Fruit fly (Drosophila melanogaster) whole organism, embryonic: ENCODE measurements around the gene CG15696.

Source experiments
- CG10543 ChIP-seq: fragments of 200-800 bp; sonication (Bioruptor generic); optimal IDR thresholded peaks from 3 replicates; lab custom pipeline; 2017; ENCODE audit warnings: missing biosample characterization, mild to moderate bottlenecking, missing genetic modification characterization, moderate library complexity
- CG10959 ChIP-seq: fragments of 200-800 bp; sonication (Bioruptor generic); IDR thresholded peaks from 2 replicates; pipeline ENCODE4 v1.3.6; 2022; ENCODE audit warnings: missing biosample characterization, missing genetic modification characterization
- CG10979 ChIP-seq: fragments of 200-800 bp; sonication (Bioruptor generic); optimal IDR thresholded peaks from 2 replicates; lab custom pipeline; 2018; ENCODE audit warnings: missing biosample characterization, mild to moderate bottlenecking, missing genetic modification characterization, moderate library complexity
- CG11085 ChIP-seq: fragments of 200-800 bp; sonication (Bioruptor generic); IDR thresholded peaks from 2 replicates; pipeline ENCODE4 v1.3.6; 2022; ENCODE audit warnings: missing biosample characterization, missing genetic modification characterization
- CG16813 ChIP-seq: fragments of 200-800 bp; sonication (Bioruptor generic); IDR thresholded peaks from 3 replicates; pipeline ENCODE4 v1.3.6; 2022; ENCODE audit warnings: missing biosample characterization, missing genetic modification characterization; ENCODE audit not compliant: partially characterized antibody
- CG18599 ChIP-seq: fragments of 200-800 bp; sonication (Bioruptor generic); optimal IDR thresholded peaks from 3 replicates; lab custom pipeline; 2017; ENCODE audit warnings: missing biosample characterization, missing genetic modification characterization, mild to moderate bottlenecking, moderate library complexity, missing genetic modification reagents
- CG2199 ChIP-seq: fragments of 200-800 bp; sonication (Bioruptor generic); IDR thresholded peaks from 3 replicates; pipeline ENCODE4 v1.3.6; 2022; ENCODE audit warnings: missing biosample characterization, missing genetic modification characterization
- CG33213 ChIP-seq: fragments of 200-800 bp; sonication (Bioruptor generic); optimal IDR thresholded peaks from 3 replicates; lab custom pipeline; 2016; ENCODE audit warnings: missing biosample characterization, missing genetic modification characterization
- CG34376 ChIP-seq: fragments of 200-800 bp; sonication (Bioruptor generic); optimal IDR thresholded peaks from 2 replicates; lab custom pipeline; 2018; ENCODE audit warnings: missing biosample characterization, mild to moderate bottlenecking, missing genetic modification characterization
- CG43689 ChIP-seq: fragments of 200-800 bp; sonication (Bioruptor generic); IDR thresholded peaks from 2 replicates; pipeline ENCODE4 v1.3.6; 2022; ENCODE audit warnings: missing biosample characterization, missing genetic modification characterization
- CG4854 ChIP-seq: fragments of 200-800 bp; sonication (Bioruptor generic); optimal IDR thresholded peaks from 2 replicates; lab custom pipeline; 2016; ENCODE audit warnings: missing biosample characterization, missing genetic modification characterization, inconsistent platforms
- CG8290 ChIP-seq, 3 experiments: fragments of 200-800 bp; sonication (Bioruptor generic); optimal IDR thresholded peaks; 2 replicates each; lab custom pipeline; 2016 to 2019; ENCODE audit warnings: missing biosample characterization in 3 of 3, missing genetic modification characterization in 3 of 3, mild to moderate bottlenecking in 2 of 3, moderate library complexity in 1 of 3
- CG8924 ChIP-seq: fragments of 200-800 bp; optimal IDR thresholded peaks from 3 replicates; lab custom pipeline; 2019; ENCODE audit warnings: missing biosample characterization, mild to moderate bottlenecking, missing genetic modification characterization, moderate library complexity
- Dp ChIP-seq: fragments of 200-800 bp; sonication (Bioruptor generic); optimal IDR thresholded peaks from 2 replicates; lab custom pipeline; 2018; ENCODE audit warnings: missing biosample characterization, mild to moderate bottlenecking, missing genetic modification characterization, moderate library complexity
- ERR ChIP-seq: fragments of 200-800 bp; sonication (Bioruptor generic); optimal IDR thresholded peaks from 2 replicates; lab custom pipeline; 2016; ENCODE audit warnings: missing biosample characterization, missing genetic modification characterization
- Hr3 ChIP-seq: fragments of 200-800 bp; sonication (Bioruptor generic); optimal IDR thresholded peaks from 3 replicates; lab custom pipeline; 2016; ENCODE audit warnings: missing biosample characterization, missing genetic modification characterization
- MBD-R2 ChIP-seq: fragments of 200-800 bp; sonication (Bioruptor generic); IDR thresholded peaks from 2 replicates; pipeline ENCODE4 v1.3.6; 2022; ENCODE audit warnings: missing biosample characterization, missing genetic modification characterization
- Mad ChIP-seq: fragments of 200-800 bp; sonication (Bioruptor generic); optimal IDR thresholded peaks from 2 replicates; lab custom pipeline; 2016; ENCODE audit warnings: missing biosample characterization, missing genetic modification characterization
- Med ChIP-seq: fragments of 200-800 bp; sonication (Bioruptor generic); peaks from one replicate; lab custom pipeline; 2016; ENCODE audit warnings: missing biosample characterization, missing genetic modification characterization, mild to moderate bottlenecking, inconsistent platforms, moderate library complexity
- Meics ChIP-seq: fragments of 200-800 bp; sonication (Bioruptor generic); optimal IDR thresholded peaks from 2 replicates; lab custom pipeline; 2017; ENCODE audit warnings: missing biosample characterization, mild to moderate bottlenecking, missing genetic modification characterization
- NC2α ChIP-seq: fragments of 200-800 bp; sonication (Bioruptor generic); optimal IDR thresholded peaks from 2 replicates; lab custom pipeline; 2016; ENCODE audit warnings: missing biosample characterization, missing genetic modification characterization
- Pdp1 ChIP-seq, 2 experiments: fragments of 200-800 bp; sonication (Bioruptor generic); optimal IDR thresholded peaks; 3 replicates each; lab custom pipeline; 2016; ENCODE audit warnings: missing biosample characterization in 2 of 2, missing genetic modification characterization in 2 of 2, mild to moderate bottlenecking in 1 of 2, moderate library complexity in 1 of 2
- Rfx ChIP-seq: fragments of 200-800 bp; sonication (Bioruptor generic); IDR thresholded peaks from 2 replicates; pipeline ENCODE4 v1.3.6; 2022; ENCODE audit warnings: missing biosample characterization, missing genetic modification characterization
- Ssrp ChIP-seq: fragments of 200-800 bp; sonication (Bioruptor generic); optimal IDR thresholded peaks from 2 replicates; lab custom pipeline; 2018; ENCODE audit warnings: missing biosample characterization, mild to moderate bottlenecking, missing genetic modification characterization, moderate library complexity
- TFAM ChIP-seq: fragments of 200-800 bp; sonication (Bioruptor generic); optimal IDR thresholded peaks from 2 replicates; lab custom pipeline; 2017; ENCODE audit warnings: missing biosample characterization, missing genetic modification characterization, inconsistent platforms
- YL-1 ChIP-seq: fragments of 200-800 bp; sonication (Bioruptor generic); optimal IDR thresholded peaks from 3 replicates; lab custom pipeline; 2017; ENCODE audit warnings: missing biosample characterization, mild to moderate bottlenecking, missing genetic modification characterization
- ase ChIP-seq: fragments of 200-800 bp; sonication (Bioruptor generic); IDR thresholded peaks from 3 replicates; pipeline ENCODE4 v1.3.6; 2022; ENCODE audit warnings: missing biosample characterization, missing genetic modification characterization
- crol ChIP-seq: fragments of 200-800 bp; sonication (Bioruptor generic); IDR thresholded peaks from 2 replicates; pipeline ENCODE4 v1.3.6; 2022; ENCODE audit warnings: missing biosample characterization, missing genetic modification characterization
- cwo ChIP-seq: fragments of 200-800 bp; sonication (Bioruptor generic); optimal IDR thresholded peaks from 3 replicates; lab custom pipeline; 2017; ENCODE audit warnings: missing biosample characterization, missing genetic modification characterization, mild to moderate bottlenecking, moderate library complexity, missing genetic modification reagents
- exex ChIP-seq: fragments of 200-800 bp; sonication (Bioruptor generic); optimal IDR thresholded peaks from 4 replicates; lab custom pipeline; 2018; ENCODE audit warnings: missing biosample characterization, mild to moderate bottlenecking, missing genetic modification characterization, moderate library complexity
- fru ChIP-seq: fragments of >200 bp; optimal IDR thresholded peaks from 2 replicates; lab custom pipeline; 2017
- gsb ChIP-seq: fragments of 200-800 bp; sonication (Bioruptor generic); IDR thresholded peaks from 2 replicates; pipeline ENCODE4 v1.3.6; 2022; ENCODE audit warnings: missing biosample characterization, missing genetic modification characterization
- kah ChIP-seq: fragments of 200-800 bp; sonication (Bioruptor generic); optimal IDR thresholded peaks from 2 replicates; lab custom pipeline; 2018; ENCODE audit warnings: missing biosample characterization, mild to moderate bottlenecking, missing genetic modification characterization
- lab ChIP-seq: fragments of 200-800 bp; sonication (Bioruptor generic); optimal IDR thresholded peaks from 3 replicates; lab custom pipeline; 2017; ENCODE audit warnings: missing biosample characterization, missing genetic modification characterization, mild to moderate bottlenecking, moderate library complexity, missing genetic modification reagents
- lbe ChIP-seq: fragments of 200-800 bp; sonication (Bioruptor generic); optimal IDR thresholded peaks from 2 replicates; lab custom pipeline; 2016; ENCODE audit warnings: missing biosample characterization, mild to moderate bottlenecking, missing genetic modification characterization
- luna ChIP-seq: fragments of 200-800 bp; sonication (Bioruptor generic); optimal IDR thresholded peaks from 2 replicates; lab custom pipeline; 2016; ENCODE audit warnings: missing biosample characterization, missing genetic modification characterization
- mirr ChIP-seq: fragments of 200-800 bp; sonication (Bioruptor generic); optimal IDR thresholded peaks from 3 replicates; lab custom pipeline; 2018; ENCODE audit warnings: missing biosample characterization, mild to moderate bottlenecking, missing genetic modification characterization
- p53 ChIP-seq: fragments of 200-800 bp; sonication (Bioruptor generic); optimal IDR thresholded peaks from 2 replicates; lab custom pipeline; 2016; ENCODE audit warnings: missing biosample characterization, missing genetic modification characterization
- pnt ChIP-seq: fragments of 200-800 bp; sonication (Bioruptor generic); optimal IDR thresholded peaks from 3 replicates; lab custom pipeline; 2016; ENCODE audit warnings: missing biosample characterization, missing genetic modification characterization
- sens ChIP-seq: fragments of 200-800 bp; sonication (Bioruptor generic); peaks from one replicate; lab custom pipeline; 2016; ENCODE audit warnings: missing biosample characterization, missing genetic modification characterization
- tx ChIP-seq: fragments of 200-800 bp; sonication (Bioruptor generic); optimal IDR thresholded peaks from 2 replicates; lab custom pipeline; 2016; ENCODE audit warnings: missing biosample characterization, missing genetic modification characterization

Gene CG15696

dm6 chr3R:20823704-20824454 is 23.0 kb upstream of the CG15696 start, which contains the start of gene CG17272 (continued):
- TF ChIP-seq CG18599 (GFP tag; lab: Kevin White, UChicago) (no peak), lbe (GFP tag; lab: Kevin White, UChicago) (no peak), luna (GFP tag; lab: Kevin White, UChicago) (no peak), kah (peak; percentile 97), CG10979 (tag; lab: Kevin White, UChicago) (no peak), CG4854 (GFP tag; lab: Kevin White, UChicago) (no peak), TFAM (GFP tag; lab: Kevin White, UChicago) (no peak), CG8924 (tag; lab: Kevin White, UChicago) (peak; percentile 13), Dp (GFP tag; lab: Kevin White, UChicago) (peak; percentile 57), sens (peak; percentile 92), Hr3 (GFP tag; lab: Kevin White, UChicago) (no peak), NC2α (GFP tag; lab: Kevin White, UChicago) (no peak), CG11085 (no peak), CG34376 (GFP tag; lab: Kevin White, UChicago) (no peak), Pdp1 (GFP tag; optimal IDR thresholded peaks at IDR 0.05; lab: Kevin White, UChicago) (peak in 1 of 2 experiments; percentile 34)

DNA sequence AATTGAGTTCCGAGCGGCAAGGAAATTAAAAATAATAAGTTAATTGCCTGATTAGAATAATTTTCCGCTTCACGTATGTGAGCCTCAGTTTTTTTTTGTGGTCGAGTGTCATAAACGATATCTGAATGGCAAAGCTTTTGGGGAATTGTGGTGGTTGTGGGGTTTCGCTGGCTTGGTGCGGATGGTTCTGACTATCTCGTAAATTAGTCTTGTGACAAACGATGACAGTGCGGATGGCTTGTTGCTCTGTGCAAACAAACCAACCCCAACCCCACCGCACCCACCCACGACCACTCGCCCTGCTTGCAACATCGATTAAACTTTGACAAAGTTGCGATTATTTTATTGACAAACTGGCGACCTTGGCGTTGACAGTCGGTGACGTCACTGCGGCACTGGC is 19.9 kb upstream of the CG15696 start:
- no peak for TF ChIP-seq fru (lab: Kevin White, UChicago)
- no peak for TF ChIP-seq CG8290 (GFP tag; optimal IDR thresholded peaks at IDR 0.05; lab: Kevin White, UChicago)
- no peak for TF ChIP-seq CG8290 (tag; optimal IDR thresholded peaks at IDR 0.05; lab: Kevin White, UChicago)
- TF ChIP-seq p53: no peak
- TF ChIP-seq Ssrp (tag; lab: Kevin White, UChicago): no peak
- peak; percentile 41 for TF ChIP-seq CG34376 (GFP tag; lab: Kevin White, UChicago)
- TF ChIP-seq CG16813 (GFP tag; lab: Robert Waterston, UW): 0 out of 3 replicates have a peak, but pooled peaks have one; percentile 23
- TF ChIP-seq CG2199 (GFP tag; lab: Robert Waterston, UW): 0 out of 3 replicates have a peak, but pooled peaks have one; percentile 19
- peak; percentile 83 for TF ChIP-seq exex (tag; lab: Kevin White, UChicago)
- TF ChIP-seq CG18599 (GFP tag; lab: Kevin White, UChicago): no peak
- TF ChIP-seq MBD-R2: 0 out of 2 replicates have a peak, but pooled peaks have one; percentile 13
- TF ChIP-seq mirr: peak; percentile 46
- no peak for TF ChIP-seq CG43689 (GFP tag; lab: Robert Waterston, UW)
- peak; percentile 53 for TF ChIP-seq crol (GFP tag; lab: Robert Waterston, UW)
- TF ChIP-seq Rfx: peak; percentile 6; the same call in 1 of the 2 replicates
- TF ChIP-seq Med (GFP tag; lab: Kevin White, UChicago): peak; percentile 51
- TF ChIP-seq pnt (GFP tag; lab: Kevin White, UChicago): no peak
- peak; percentile 62 for TF ChIP-seq lab
- TF ChIP-seq CG33213 (GFP tag; lab: Kevin White, UChicago): no peak
- no peak for TF ChIP-seq YL-1 (GFP tag; lab: Kevin White, UChicago)
- TF ChIP-seq ERR (GFP tag; lab: Kevin White, UChicago): no peak
- no peak for TF ChIP-seq Meics (GFP tag; lab: Kevin White, UChicago)
- peak; percentile 55 for TF ChIP-seq CG10543 (GFP tag; lab: Kevin White, UChicago)
- no peak for TF ChIP-seq Mad
- no peak for TF ChIP-seq gsb
- no peak for TF ChIP-seq tx (GFP tag; lab: Kevin White, UChicago)
- TF ChIP-seq cwo (GFP tag; lab: Kevin White, UChicago): peak; percentile 48
- TF ChIP-seq CG10959 (GFP tag; lab: Robert Waterston, UW): no peak
- 0 out of 3 replicates have a peak, but pooled peaks have one; percentile 14 for TF ChIP-seq ase (GFP tag; lab: Robert Waterston, UW)
